Worm (Caenorhabditis elegans) whole organism, early embryonic: ENCODE measurements around the gene T01D1.7.

Source experiments
- B0310.2 ChIP-seq: sonication (generic microtip); optimal IDR thresholded peaks from 2 replicates; lab custom pipeline; 2016; ENCODE audit warnings: mild to moderate bottlenecking, missing genetic modification characterization, missing compliant biosample characterization
- aly-1 ChIP-seq: sonication (generic microtip); optimal IDR thresholded peaks from 2 replicates; lab custom pipeline; 2016; ENCODE audit warnings: missing genetic modification characterization, missing compliant biosample characterization
- ama-1 ChIP-seq: fragments of 150-350 bp; optimal IDR thresholded peaks from 2 replicates; lab custom pipeline; 2014
- flt-1 ChIP-seq: fragments of 200-800 bp; sonication (Bioruptor generic); IDR thresholded peaks from 2 replicates; pipeline ENCODE4 v1.3.6; 2022; ENCODE audit warnings: missing genetic modification characterization, missing compliant biosample characterization
- hmbx-1 ChIP-seq: sonication (generic microtip); optimal IDR thresholded peaks from 2 replicates; lab custom pipeline; 2016; ENCODE audit warnings: mild to moderate bottlenecking, missing genetic modification characterization, missing compliant biosample characterization
- hmg-4 ChIP-seq: fragments of 200-800 bp; sonication (Bioruptor generic); optimal IDR thresholded peaks from 2 replicates; lab custom pipeline; 2018; ENCODE audit warnings: mild to moderate bottlenecking, missing genetic modification characterization, missing compliant biosample characterization
- pes-1 ChIP-seq: fragments of 200-800 bp; sonication (Bioruptor generic); IDR thresholded peaks from 2 replicates; pipeline ENCODE4 v1.3.6; 2022; ENCODE audit warnings: missing genetic modification reagents, missing genetic modification characterization, missing compliant biosample characterization
- tbx-11 ChIP-seq: fragments of 200-800 bp; sonication (Bioruptor generic); IDR thresholded peaks from 2 replicates; pipeline ENCODE4 v1.3.6; 2022; ENCODE audit warnings: missing genetic modification characterization, missing compliant biosample characterization

DNA sequence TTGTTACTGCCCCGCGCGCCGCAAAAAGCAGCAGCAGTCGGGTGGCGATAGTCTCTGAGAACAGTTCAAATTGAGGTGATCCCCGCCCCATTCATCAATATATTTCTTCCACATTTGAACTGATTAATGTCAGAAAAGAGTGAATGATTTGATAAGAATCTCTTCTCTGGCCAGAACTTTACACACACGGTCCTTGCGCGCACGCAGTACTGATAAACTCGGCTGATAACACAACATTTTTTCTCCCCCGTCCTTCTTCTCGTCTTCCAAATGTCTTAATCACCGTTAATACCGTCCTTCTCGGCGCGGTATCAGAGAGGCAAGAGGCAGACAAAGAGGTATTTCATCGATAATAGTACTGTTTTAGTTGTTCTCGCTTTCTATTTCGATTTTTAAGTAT, 11.4 kb downstream of the T01D1.7 start, which contains the start of gene etr-1:
- no peak for TF ChIP-seq hmbx-1 (tag; lab: Kevin White, UChicago)
- TF ChIP-seq hmg-4 (GFP tag; lab: Kevin White, UChicago), result no peak
- TF ChIP-seq B0310.2 (tag; lab: Kevin White, UChicago), result no peak
- no peak for TF ChIP-seq pes-1 (GFP tag; lab: Robert Waterston, UW)
- TF ChIP-seq ama-1 (lab: Kevin White, UChicago), result no peak
- TF ChIP-seq aly-1 (tag; lab: Kevin White, UChicago), result no peak
- TF ChIP-seq tbx-11, result no peak
- TF ChIP-seq flt-1 (GFP tag; lab: Robert Waterston, UW), result no peak
